Worm (Caenorhabditis elegans): Measurements from ENCODE around the gene irld-62.
"Not testable (repeated sequence)": the region's sequence is repeated elsewhere in the genome, so short reads cannot be mapped to it uniquely, and the experiment has no call there.

DNA sequence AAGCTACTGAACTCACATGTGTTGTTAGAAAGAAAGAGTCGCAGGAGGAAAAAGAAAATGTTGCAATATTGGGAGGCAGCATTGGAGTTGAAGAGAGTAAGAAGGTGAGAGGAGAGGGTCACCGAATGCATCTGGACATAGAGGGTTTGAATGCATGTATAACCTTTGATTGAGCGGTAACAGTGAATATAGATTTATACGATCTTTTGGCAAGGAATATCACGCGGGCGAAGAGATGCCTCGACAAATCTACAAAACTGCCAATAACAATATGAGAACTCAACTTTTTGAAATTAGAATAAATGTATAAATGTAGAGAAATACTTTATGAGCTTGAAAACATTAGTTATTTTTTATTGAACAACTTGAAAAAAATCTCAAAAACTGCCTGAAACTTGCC lies 48.5 kb upstream of the irld-62 start, which contains the start of gene M01B2.10:
- not testable (repeated sequence) for TF ChIP-seq tbx-2 (tag; optimal IDR thresholded peaks at IDR 0.05); ama-1 (optimal IDR thresholded peaks at IDR 0.05); ztf-11 (tag; optimal IDR thresholded peaks at IDR 0.05); unc-39 (tag; optimal IDR thresholded peaks at IDR 0.05); nhr-11 (tag; optimal IDR thresholded peaks at IDR 0.05); elt-2 (tag; optimal IDR thresholded peaks at IDR 0.05); nhr-28 (tag; optimal IDR thresholded peaks at IDR 0.05)
